Worm (Caenorhabditis elegans) whole organism, L4 larva: ENCODE data around the gene C08G9.2.

Source experiments
- D1046.2 ChIP-seq: fragments of 200-800 bp; sonication (Bioruptor generic); IDR thresholded peaks from 2 replicates; pipeline ENCODE4 v1.3.6; 2022; ENCODE audit warnings: missing genetic modification characterization, missing compliant biosample characterization
- F10B5.3 ChIP-seq: sonication (generic microtip); optimal IDR thresholded peaks from 2 replicates; lab custom pipeline; 2016; ENCODE audit warnings: mild to moderate bottlenecking, missing genetic modification characterization, missing compliant biosample characterization
- F26F4.8 ChIP-seq: fragments of 200-800 bp; sonication (Bioruptor generic); conservative IDR thresholded peaks from 2 replicates; pipeline ENCODE4 v1.3.6; 2022; ENCODE audit warnings: missing genetic modification characterization, missing compliant biosample characterization
- F44E2.7 ChIP-seq: fragments of 200-800 bp; sonication (Bioruptor generic); IDR thresholded peaks from 2 replicates; pipeline ENCODE4 v2.1.2; 2022; ENCODE audit warnings: missing genetic modification characterization, missing compliant biosample characterization
- F49E8.2 ChIP-seq: sonication (generic microtip); optimal IDR thresholded peaks from 2 replicates; lab custom pipeline; 2016; ENCODE audit warnings: missing compliant biosample characterization, mild to moderate bottlenecking, missing genetic modification characterization, borderline replicate concordance
- R02D3.7 ChIP-seq: fragments of 150-350 bp; sonication (generic microtip); optimal IDR thresholded peaks from 3 replicates; lab custom pipeline; 2014; ENCODE audit warnings: missing biosample characterization, missing genetic modification characterization
- Y48G9A.11 ChIP-seq: fragments of 200-800 bp; sonication (Bioruptor generic); IDR thresholded peaks from 2 replicates; pipeline ENCODE4 v1.3.6; 2022; ENCODE audit warnings: missing genetic modification reagents, missing genetic modification characterization, missing compliant biosample characterization
- ZK337.2 ChIP-seq: fragments of 200-800 bp; sonication (Bioruptor generic); IDR thresholded peaks from 2 replicates; pipeline ENCODE4 v1.3.6; 2022; ENCODE audit warnings: missing genetic modification reagents, missing genetic modification characterization, missing compliant biosample characterization
- ZK546.5 ChIP-seq, 2 experiments: sonication (generic microtip); optimal IDR thresholded peaks; 2 replicates each; lab custom pipeline; 2017; ENCODE audit warnings: missing biosample characterization in 2 of 2, missing genetic modification characterization in 2 of 2
- aha-1 ChIP-seq: fragments of 150-350 bp; peaks from one replicate; lab custom pipeline; 2014; ENCODE audit warnings: missing biosample characterization, missing genetic modification characterization
- aly-2 ChIP-seq: sonication (generic microtip); optimal IDR thresholded peaks from 2 replicates; lab custom pipeline; 2018; ENCODE audit warnings: missing biosample characterization, missing genetic modification characterization
- ctbp-1 ChIP-seq: fragments of 200-800 bp; sonication (Bioruptor generic); IDR thresholded peaks from 2 replicates; pipeline ENCODE4 v1.3.6; 2022; ENCODE audit warnings: missing genetic modification reagents, missing genetic modification characterization, missing compliant biosample characterization
- daf-16 ChIP-seq, 3 experiments: sonication (generic microtip); optimal IDR thresholded peaks; 2 replicates each; lab custom pipeline; 2016 to 2017; ENCODE audit warnings: missing genetic modification characterization in 3 of 3, missing genetic modification reagents in 3 of 3, mild to moderate bottlenecking in 2 of 3, missing compliant biosample characterization in 2 of 3, missing biosample characterization in 1 of 3, moderate library complexity in 1 of 3
- dmd-8 ChIP-seq: fragments of 200-800 bp; sonication (Bioruptor generic); IDR thresholded peaks from 2 replicates; pipeline ENCODE4 v1.3.6; 2022; ENCODE audit warnings: missing genetic modification characterization, missing compliant biosample characterization
- dpl-1 ChIP-seq: fragments of 150-350 bp; optimal IDR thresholded peaks from 2 replicates; lab custom pipeline; 2014; ENCODE audit warnings: missing biosample characterization, missing genetic modification reagents, missing genetic modification characterization
- egl-43 ChIP-seq: fragments of 200-800 bp; sonication (Bioruptor generic); IDR thresholded peaks from 2 replicates; pipeline ENCODE4 v1.3.6; 2022; ENCODE audit warnings: missing genetic modification reagents, missing genetic modification characterization, missing compliant biosample characterization
- fkh-10 ChIP-seq: fragments of 150-350 bp; optimal IDR thresholded peaks from 2 replicates; lab custom pipeline; 2014; ENCODE audit warnings: missing biosample characterization, missing genetic modification reagents, missing genetic modification characterization
- fos-1 ChIP-seq: fragments of 150-350 bp; optimal IDR thresholded peaks from 2 replicates; lab custom pipeline; 2014; ENCODE audit warnings: missing biosample characterization, missing genetic modification characterization
- hlh-11 ChIP-seq: fragments of 200-800 bp; sonication (Bioruptor generic); optimal IDR thresholded peaks from 2 replicates; lab custom pipeline; 2018; ENCODE audit warnings: mild to moderate bottlenecking, missing genetic modification characterization, missing compliant biosample characterization
- hmg-1.1 ChIP-seq: fragments of 200-800 bp; sonication (Bioruptor generic); IDR thresholded peaks from 2 replicates; pipeline ENCODE4 v1.3.6; 2022; ENCODE audit warnings: missing genetic modification reagents, missing genetic modification characterization, missing compliant biosample characterization
- jun-1 ChIP-seq: fragments of 150-350 bp; optimal IDR thresholded peaks from 2 replicates; lab custom pipeline; 2014; ENCODE audit warnings: missing biosample characterization, missing genetic modification reagents, missing genetic modification characterization
- lin-1 ChIP-seq: fragments of 200-800 bp; sonication (Bioruptor generic); IDR thresholded peaks from 2 replicates; pipeline ENCODE4 v1.3.6; 2022; ENCODE audit warnings: missing genetic modification reagents, missing genetic modification characterization, missing compliant biosample characterization
- lin-15B ChIP-seq: fragments of 150-350 bp; sonication (generic microtip); optimal IDR thresholded peaks from 3 replicates; lab custom pipeline; 2014; ENCODE audit warnings: missing biosample characterization, missing genetic modification characterization
- lir-3 ChIP-seq: sonication (generic microtip); optimal IDR thresholded peaks from 2 replicates; lab custom pipeline; 2016; ENCODE audit warnings: mild to moderate bottlenecking, missing genetic modification characterization, missing compliant biosample characterization
- lsy-2 ChIP-seq, 2 experiments: fragments of 150-350 bp in 1 of 2; sonication (generic microtip) in 1 of 2; optimal IDR thresholded peaks; 2 replicates each; lab custom pipeline; 2014 to 2017; ENCODE audit warnings: missing biosample characterization in 2 of 2, missing genetic modification characterization in 2 of 2
- madf-9 ChIP-seq: fragments of 200-800 bp; sonication (Bioruptor generic); conservative IDR thresholded peaks from 2 replicates; pipeline ENCODE4 v1.3.6; 2022; ENCODE audit warnings: missing genetic modification reagents, missing genetic modification characterization, missing compliant biosample characterization
- mdl-1 ChIP-seq, 2 experiments: fragments of 150-350 bp in 1 of 2; sonication (generic microtip) in 1 of 2; optimal IDR thresholded peaks; 2 replicates each; lab custom pipeline; 2014 to 2017; ENCODE audit warnings: missing biosample characterization in 2 of 2, missing genetic modification characterization in 2 of 2
- mdt-29 ChIP-seq: fragments of 200-800 bp; sonication (Bioruptor generic); IDR thresholded peaks from 2 replicates; pipeline ENCODE4 v1.3.6; 2022; ENCODE audit warnings: missing genetic modification reagents, missing genetic modification characterization, missing compliant biosample characterization
- mep-1 ChIP-seq: fragments of 150-350 bp; sonication (generic microtip); optimal IDR thresholded peaks from 3 replicates; lab custom pipeline; 2014; ENCODE audit warnings: missing biosample characterization, missing genetic modification characterization
- mes-2 ChIP-seq: sonication (generic microtip); optimal IDR thresholded peaks from 2 replicates; lab custom pipeline; 2016; ENCODE audit warnings: missing genotype, mild to moderate bottlenecking, missing genetic modification characterization, missing compliant biosample characterization; ENCODE audit not compliant: poor library complexity, severe bottlenecking
- mxl-2 ChIP-seq: fragments of 200-800 bp; sonication (Bioruptor generic); conservative IDR thresholded peaks from 2 replicates; pipeline ENCODE4 v1.3.6; 2022; ENCODE audit warnings: missing genetic modification reagents, missing genetic modification characterization, missing compliant biosample characterization
- nhr-102 ChIP-seq: sonication (generic microtip); optimal IDR thresholded peaks from 2 replicates; lab custom pipeline; 2016; ENCODE audit warnings: mild to moderate bottlenecking, missing genetic modification characterization, moderate library complexity, missing compliant biosample characterization
- nhr-28 ChIP-seq: fragments of 150-350 bp; optimal IDR thresholded peaks from 2 replicates; lab custom pipeline; 2014; ENCODE audit warnings: missing biosample characterization, missing genetic modification characterization
- nhr-41 ChIP-seq: fragments of 200-800 bp; sonication (Bioruptor generic); IDR thresholded peaks from 2 replicates; pipeline ENCODE4 v1.3.6; 2022; ENCODE audit warnings: missing genetic modification reagents, missing genetic modification characterization, missing compliant biosample characterization
- nhr-42 ChIP-seq: fragments of 200-800 bp; sonication (Bioruptor generic); IDR thresholded peaks from 2 replicates; pipeline ENCODE4 v1.3.6; 2022; ENCODE audit warnings: missing genetic modification characterization, missing compliant biosample characterization
- nhr-77 ChIP-seq: fragments of 150-350 bp; optimal IDR thresholded peaks from 2 replicates; lab custom pipeline; 2014; ENCODE audit warnings: missing biosample characterization, missing genetic modification characterization
- rbr-2 ChIP-seq: sonication (generic microtip); optimal IDR thresholded peaks from 2 replicates; lab custom pipeline; 2016; ENCODE audit warnings: missing genotype, missing genetic modification characterization, missing compliant biosample characterization
- saeg-2 ChIP-seq: fragments of 200-800 bp; sonication (Bioruptor generic); IDR thresholded peaks from 2 replicates; pipeline ENCODE4 v1.3.6; 2022; ENCODE audit warnings: missing genetic modification reagents, missing genetic modification characterization, missing compliant biosample characterization
- sdz-12 ChIP-seq: fragments of 200-800 bp; sonication (Bioruptor generic); optimal IDR thresholded peaks from 2 replicates; lab custom pipeline; 2018; ENCODE audit warnings: mild to moderate bottlenecking, missing genetic modification characterization, missing compliant biosample characterization
- set-16 ChIP-seq: fragments of 200-800 bp; sonication (Bioruptor generic); IDR thresholded peaks from 2 replicates; pipeline ENCODE4 v1.3.6; 2022; ENCODE audit warnings: missing genetic modification reagents, missing genetic modification characterization, missing compliant biosample characterization
- skn-1 ChIP-seq: fragments of 150-350 bp; optimal IDR thresholded peaks from 2 replicates; lab custom pipeline; 2014; ENCODE audit warnings: missing biosample characterization, missing genetic modification characterization
- spr-3 ChIP-seq: fragments of 200-800 bp; sonication (Bioruptor generic); optimal IDR thresholded peaks from 2 replicates; lab custom pipeline; 2018; ENCODE audit warnings: mild to moderate bottlenecking, missing genetic modification characterization, missing compliant biosample characterization
- tra-1 ChIP-seq: fragments of 200-800 bp; sonication (Bioruptor generic); IDR thresholded peaks from 2 replicates; pipeline ENCODE4 v1.3.6; 2022; ENCODE audit warnings: missing genetic modification reagents, missing genetic modification characterization, missing compliant biosample characterization
- unc-130 ChIP-seq: sonication (generic microtip); optimal IDR thresholded peaks from 2 replicates; lab custom pipeline; 2016; ENCODE audit warnings: missing genetic modification reagents, missing genetic modification characterization, missing compliant biosample characterization
- unc-39 ChIP-seq: sonication (generic microtip); optimal IDR thresholded peaks from 2 replicates; lab custom pipeline; 2017; ENCODE audit warnings: missing biosample characterization, missing genetic modification characterization
- vab-7 ChIP-seq: fragments of 200-800 bp; sonication (Bioruptor generic); IDR thresholded peaks from 2 replicates; pipeline ENCODE4 v1.3.6; 2022; ENCODE audit warnings: missing genetic modification reagents, missing genetic modification characterization, missing compliant biosample characterization
- zag-1 ChIP-seq: fragments of 150-350 bp; optimal IDR thresholded peaks from 2 replicates; lab custom pipeline; 2014; ENCODE audit warnings: missing biosample characterization, missing genetic modification characterization
- zfp-2 ChIP-seq: sonication (generic microtip); optimal IDR thresholded peaks from 2 replicates; lab custom pipeline; 2016; ENCODE audit warnings: mild to moderate bottlenecking, missing genetic modification characterization, missing compliant biosample characterization
- zip-11 ChIP-seq: fragments of 200-800 bp; sonication (Bioruptor generic); IDR thresholded peaks from 2 replicates; pipeline ENCODE4 v1.3.6; 2022; ENCODE audit warnings: missing genetic modification characterization, missing compliant biosample characterization
- zip-2 ChIP-seq: fragments of 150-350 bp; optimal IDR thresholded peaks from 2 replicates; lab custom pipeline; 2014; ENCODE audit warnings: missing biosample characterization, missing genetic modification characterization
- ztf-11 ChIP-seq: fragments of 150-350 bp; optimal IDR thresholded peaks from 2 replicates; lab custom pipeline; 2014; ENCODE audit warnings: missing biosample characterization, missing genetic modification characterization

The C08G9.2 gene

ce11 chrIV:7619261-7619660 is 53.5 kb downstream of the C08G9.2 start:
- TF ChIP-seq saeg-2 (GFP tag; lab: Robert Waterston, UW) = no peak
- TF ChIP-seq ZK337.2 = no peak
- TF ChIP-seq nhr-28 (tag; lab: Kevin White, UChicago) = no peak
- TF ChIP-seq F49E8.2 (tag; lab: Kevin White, UChicago) = no peak
- TF ChIP-seq hlh-11 (tag; lab: Kevin White, UChicago) = peak; percentile 4
- no peak for TF ChIP-seq dpl-1 (GFP tag; lab: Kevin White, UChicago)
- TF ChIP-seq Y48G9A.11 = no peak
- no peak for TF ChIP-seq mxl-2 (GFP tag; lab: Robert Waterston, UW)
- no peak for TF ChIP-seq R02D3.7 (tag; lab: Kevin White, UChicago)
- TF ChIP-seq D1046.2 (GFP tag; lab: Robert Waterston, UW) = no peak
- no peak for TF ChIP-seq fos-1 (tag; lab: Kevin White, UChicago)
- TF ChIP-seq F26F4.8 (GFP tag; lab: Robert Waterston, UW) = no peak
- TF ChIP-seq tra-1 (GFP tag; lab: Robert Waterston, UW) = no peak
- no peak for TF ChIP-seq F44E2.7 (GFP tag; lab: Robert Waterston, UW)
- TF ChIP-seq zip-2 (tag; lab: Kevin White, UChicago) = no peak
- TF ChIP-seq dmd-8 (GFP tag; lab: Robert Waterston, UW) = 0 out of 2 replicates have a peak, but pooled peaks have one; percentile 36
- TF ChIP-seq lsy-2 (tag; optimal IDR thresholded peaks at IDR 0.05; lab: Kevin White, UChicago) = peak in 1 of 2 experiments; percentile 23
- no peak for TF ChIP-seq unc-39
- TF ChIP-seq set-16 (GFP tag; lab: Robert Waterston, UW) = peak; percentile 93
- no peak for TF ChIP-seq daf-16 (GFP tag; optimal IDR thresholded peaks at IDR 0.05; lab: Kevin White, UChicago)
- no peak for TF ChIP-seq daf-16 (tag; optimal IDR thresholded peaks at IDR 0.05; lab: Kevin White, UChicago)
- no peak for TF ChIP-seq ZK546.5 (tag; optimal IDR thresholded peaks at IDR 0.05; lab: Kevin White, UChicago)
- TF ChIP-seq mdl-1 (tag; optimal IDR thresholded peaks at IDR 0.05; lab: Kevin White, UChicago) = peak in 1 of 2 experiments; percentile 25
- no peak for TF ChIP-seq lin-1 (GFP tag; lab: Robert Waterston, UW)
- no peak for TF ChIP-seq zip-11
- TF ChIP-seq fkh-10 (GFP tag; lab: Kevin White, UChicago) = peak; percentile 25
- peak; percentile 47; the same call in 1 of the 2 replicates for TF ChIP-seq ctbp-1 (GFP tag; lab: Robert Waterston, UW)
- TF ChIP-seq aha-1 (tag; lab: Kevin White, UChicago) = no peak
- no peak for TF ChIP-seq sdz-12 (GFP tag; lab: Kevin White, UChicago)
- no peak for TF ChIP-seq vab-7 (GFP tag; lab: Robert Waterston, UW)
- TF ChIP-seq jun-1 (tag; lab: Kevin White, UChicago) = no peak
- TF ChIP-seq rbr-2 (tag; lab: Kevin White, UChicago) = peak; percentile 36
- TF ChIP-seq nhr-41 (GFP tag; lab: Robert Waterston, UW) = no peak
- peak; percentile 69 for TF ChIP-seq hmg-1.1 (GFP tag; lab: Robert Waterston, UW)
- peak; percentile 67; the same call in 1 of the 2 replicates for TF ChIP-seq egl-43 (GFP tag; lab: Robert Waterston, UW)
- no peak for TF ChIP-seq lin-15B
- TF ChIP-seq zfp-2 (tag; lab: Kevin White, UChicago) = no peak
- no peak for TF ChIP-seq mdt-29 (GFP tag; lab: Robert Waterston, UW)
- TF ChIP-seq aly-2 (tag; lab: Kevin White, UChicago) = no peak
- TF ChIP-seq F10B5.3 (tag; lab: Kevin White, UChicago) = no peak
- TF ChIP-seq mes-2 (tag; lab: Kevin White, UChicago) = peak; percentile 20
- TF ChIP-seq mep-1 (tag; lab: Kevin White, UChicago) = peak; percentile 3
- no peak for TF ChIP-seq madf-9 (GFP tag; lab: Robert Waterston, UW)
- no peak for TF ChIP-seq nhr-77
- no peak for TF ChIP-seq spr-3 (GFP tag; lab: Kevin White, UChicago)
- TF ChIP-seq skn-1 (tag; lab: Kevin White, UChicago) = no peak
- no peak for TF ChIP-seq lir-3 (tag; lab: Kevin White, UChicago)
- TF ChIP-seq ztf-11 (tag; lab: Kevin White, UChicago) = no peak
- TF ChIP-seq nhr-42 (GFP tag; lab: Robert Waterston, UW) = no peak
- TF ChIP-seq unc-130 (GFP tag; lab: Kevin White, UChicago) = no peak
- no peak for TF ChIP-seq nhr-102 (tag; lab: Kevin White, UChicago)
- TF ChIP-seq zag-1 = no peak
